Fruit fly (Drosophila melanogaster): ENCODE results near the gene CG8664.

CG8664 gene

dm6 chrX:17298900-17299836, 16.6 kb upstream of the CG8664 start (continued):
- peak; percentile 82 for TF ChIP-seq CG31627 (GFP tag; optimal IDR thresholded peaks at IDR 0.05)
- TF ChIP-seq OdsH (GFP tag; optimal IDR thresholded peaks at IDR 0.05) = peak; percentile 87
- peak; percentile 85 for TF ChIP-seq CG6276 (GFP tag; optimal IDR thresholded peaks at IDR 0.05)
- peak; percentile 83 for TF ChIP-seq Hr39 (GFP tag; optimal IDR thresholded peaks at IDR 0.05)
- TF ChIP-seq Sox14 (GFP tag; optimal IDR thresholded peaks at IDR 0.05) = peak; percentile 84
- TF ChIP-seq CG11762 (GFP tag; optimal IDR thresholded peaks at IDR 0.05; ENCODE audit: insufficient read depth) = peak; percentile 75
- peak; percentile 86 for TF ChIP-seq pdm3 (GFP tag; optimal IDR thresholded peaks at IDR 0.05)
- TF ChIP-seq cyc (GFP tag; optimal IDR thresholded peaks at IDR 0.05) = peak; percentile 73
- TF ChIP-seq CG15336 (GFP tag; IDR thresholded peaks at IDR 0.05) = peak; percentile 92
- TF ChIP-seq Blimp-1 (GFP tag; optimal IDR thresholded peaks at IDR 0.05) = peak; percentile 31
- peak; percentile 75 for TF ChIP-seq Smox (GFP tag; optimal IDR thresholded peaks at IDR 0.05)
- peak; percentile 71 for TF ChIP-seq CG8632 (GFP tag; optimal IDR thresholded peaks at IDR 0.05)
- peak; percentile 68 to 70 for TF ChIP-seq salr (GFP tag; optimal IDR thresholded peaks at IDR 0.05)
- TF ChIP-seq fkh (GFP tag; optimal IDR thresholded peaks at IDR 0.05) = no peak
- TF ChIP-seq Sox102F (GFP tag; optimal IDR thresholded peaks at IDR 0.05) = peak; percentile 82
- TF ChIP-seq esn (GFP tag; optimal IDR thresholded peaks at IDR 0.05) = peak; percentile 83
- TF ChIP-seq Ets96B (tag; optimal IDR thresholded peaks at IDR 0.05) = peak; percentile 81

- TF ChIP-seq CG11762 (GFP tag; optimal IDR thresholded peaks at IDR 0.05; ENCODE audit: insufficient read depth) (peak; percentile 14), CG6276 (GFP tag; optimal IDR thresholded peaks at IDR 0.05) (peak; percentile 59), Eip78C (GFP tag) (peak; percentile 85), Eip93F (GFP tag; optimal IDR thresholded peaks at IDR 0.05) (no peak), CG3919 (GFP tag; optimal IDR thresholded peaks at IDR 0.05) (peak; percentile 36), salr (GFP tag; optimal IDR thresholded peaks at IDR 0.05) (peak; percentile 7 to 31), Sox15 (GFP tag; optimal IDR thresholded peaks at IDR 0.05) (peak; percentile 20), CG16779 (tag; optimal IDR thresholded peaks at IDR 0.05) (no peak), Eip75B (GFP tag; optimal IDR thresholded peaks at IDR 0.05) (no peak), Sox102F (GFP tag; optimal IDR thresholded peaks at IDR 0.05) (peak; percentile 43), dsx (GFP tag; optimal IDR thresholded peaks at IDR 0.05; ENCODE audit: poor library complexity, severe bottlenecking) (peak; percentile 27), CG8319 (GFP tag; optimal IDR thresholded peaks at IDR 0.05) (no peak), fd85E (GFP tag; optimal IDR thresholded peaks at IDR 0.05) (no peak), spab (GFP tag; optimal IDR thresholded peaks at IDR 0.05) (peak; percentile 4), CG11294 (GFP tag; IDR thresholded peaks at IDR 0.05) (peak; percentile 46; the same call in 1 of the 2 replicates), lz (GFP tag; optimal IDR thresholded peaks at IDR 0.05) (peak; percentile 54), acj6 (GFP tag; optimal IDR thresholded peaks at IDR 0.05) (peak; percentile 44), CG6808 (GFP tag; optimal IDR thresholded peaks at IDR 0.05) (no peak), Blimp-1 (GFP tag; optimal IDR thresholded peaks at IDR 0.05) (no peak), CG7368 (GFP tag; optimal IDR thresholded peaks at IDR 0.05) (peak; percentile 30), CG11902 (GFP tag; optimal IDR thresholded peaks at IDR 0.05) (no peak), Hr38 (GFP tag; optimal IDR thresholded peaks at IDR 0.05) (no peak), achi (GFP tag; optimal IDR thresholded peaks at IDR 0.05) (peak; percentile 44), svp (GFP tag) (peak; percentile 43), CG3032 (tag; optimal IDR thresholded peaks at IDR 0.05) (no peak), CG9139 (GFP tag; optimal IDR thresholded peaks at IDR 0.05) (no peak), pdm3 (GFP tag; optimal IDR thresholded peaks at IDR 0.05) (peak; percentile 67), esn (GFP tag; optimal IDR thresholded peaks at IDR 0.05) (peak; percentile 3), CG6854 (GFP tag; optimal IDR thresholded peaks at IDR 0.05) (no peak), CG15336 (GFP tag; IDR thresholded peaks at IDR 0.05) (peak; percentile 79), vri (GFP tag; optimal IDR thresholded peaks at IDR 0.05) (peak; percentile 45), CG6792 (GFP tag; optimal IDR thresholded peaks at IDR 0.05) (peak; percentile 40), Ets96B (tag; optimal IDR thresholded peaks at IDR 0.05) (peak; percentile 29), Lpt (GFP tag; optimal IDR thresholded peaks at IDR 0.05) (peak; percentile 58), CG31627 (GFP tag; optimal IDR thresholded peaks at IDR 0.05) (peak; percentile 45), Hr4 (GFP tag; optimal IDR thresholded peaks at IDR 0.05) (peak; percentile 27), topi (GFP tag; optimal IDR thresholded peaks at IDR 0.05) (peak; percentile 15), CG34406 (GFP tag; optimal IDR thresholded peaks at IDR 0.05) (no peak)
Observed at dm6 chrX:17297924-17298591, 15.5 kb upstream of the CG8664 start.

Measured in whole organism, prepupa.